Fruit fly (Drosophila melanogaster) whole organism, embryonic: ENCODE data around the gene CG13060.

Source experiments
- Aef1 ChIP-seq: fragments of 200-800 bp; sonication (Bioruptor generic); IDR thresholded peaks from 3 replicates; pipeline ENCODE4 v1.3.6; 2022; ENCODE audit warnings: missing biosample characterization, missing genetic modification characterization
- CG10431 ChIP-seq: fragments of 200-800 bp; sonication (Bioruptor generic); optimal IDR thresholded peaks from 3 replicates; lab custom pipeline; 2018; ENCODE audit warnings: missing biosample characterization, mild to moderate bottlenecking, missing genetic modification characterization
- CG13296 ChIP-seq: fragments of 200-800 bp; sonication (Bioruptor generic); optimal IDR thresholded peaks from 3 replicates; lab custom pipeline; 2018; ENCODE audit warnings: missing biosample characterization, mild to moderate bottlenecking, missing genetic modification characterization
- CG14050 ChIP-seq: fragments of 200-800 bp; sonication (Bioruptor generic); IDR thresholded peaks from 3 replicates; pipeline ENCODE4 v1.3.6; 2022; ENCODE audit warnings: missing biosample characterization, missing genetic modification characterization
- CG14441 ChIP-seq: fragments of 200-800 bp; sonication (Bioruptor generic); IDR thresholded peaks from 2 replicates; pipeline ENCODE4 v1.3.6; 2022; ENCODE audit warnings: missing biosample characterization, missing genetic modification characterization
- CG1647 ChIP-seq: fragments of 200-800 bp; sonication (Bioruptor generic); optimal IDR thresholded peaks from 3 replicates; lab custom pipeline; 2016; ENCODE audit warnings: missing biosample characterization, missing genetic modification characterization
- CG17912 ChIP-seq: fragments of 200-800 bp; sonication (Bioruptor generic); optimal IDR thresholded peaks from 2 replicates; lab custom pipeline; 2018; ENCODE audit warnings: missing biosample characterization, mild to moderate bottlenecking, missing genetic modification characterization
- CG18011 ChIP-seq: fragments of 200-800 bp; sonication (Bioruptor generic); optimal IDR thresholded peaks from 2 replicates; lab custom pipeline; 2017; ENCODE audit warnings: missing biosample characterization, missing genetic modification characterization, mild to moderate bottlenecking, moderate library complexity, missing genotype
- CG31365 ChIP-seq: fragments of 200-800 bp; sonication (Bioruptor generic); optimal IDR thresholded peaks from 2 replicates; lab custom pipeline; 2018; ENCODE audit warnings: missing biosample characterization, mild to moderate bottlenecking, missing genetic modification characterization
- CG4404 ChIP-seq: fragments of 200-800 bp; sonication (Bioruptor generic); IDR thresholded peaks from 2 replicates; pipeline ENCODE4 v1.3.6; 2022; ENCODE audit warnings: missing biosample characterization, missing genetic modification characterization
- CG4854 ChIP-seq: fragments of 200-800 bp; sonication (Bioruptor generic); optimal IDR thresholded peaks from 2 replicates; lab custom pipeline; 2016; ENCODE audit warnings: missing biosample characterization, missing genetic modification characterization, inconsistent platforms
- CG6272 ChIP-seq: fragments of 200-800 bp; sonication (Bioruptor generic); IDR thresholded peaks from 2 replicates; pipeline ENCODE4 v1.3.6; 2022; ENCODE audit warnings: missing biosample characterization, missing genetic modification characterization
- CG6654 ChIP-seq: fragments of 200-800 bp; sonication (Bioruptor generic); optimal IDR thresholded peaks from 2 replicates; lab custom pipeline; 2017; ENCODE audit warnings: missing biosample characterization, mild to moderate bottlenecking, missing genetic modification characterization
- CG6791 ChIP-seq: fragments of 200-800 bp; sonication (Bioruptor generic); IDR thresholded peaks from 3 replicates; pipeline ENCODE4 v1.3.6; 2022; ENCODE audit warnings: missing biosample characterization, missing genetic modification characterization; ENCODE audit not compliant: partially characterized antibody
- CG7987 ChIP-seq: fragments of 200-800 bp; sonication (Bioruptor generic); optimal IDR thresholded peaks from 2 replicates; lab custom pipeline; 2018; ENCODE audit warnings: missing biosample characterization, mild to moderate bottlenecking, missing genetic modification characterization, moderate library complexity
- CG8388 ChIP-seq: fragments of 200-800 bp; sonication (Bioruptor generic); optimal IDR thresholded peaks from 2 replicates; lab custom pipeline; 2019; ENCODE audit warnings: missing biosample characterization, mild to moderate bottlenecking, missing genetic modification characterization, moderate library complexity
- CTCF ChIP-seq: fragments of 200-800 bp; sonication (Bioruptor generic); optimal IDR thresholded peaks from 2 replicates; lab custom pipeline; 2017; ENCODE audit warnings: missing biosample characterization, mild to moderate bottlenecking, missing genetic modification characterization, moderate library complexity
- D19B ChIP-seq: fragments of 200-800 bp; sonication (Bioruptor generic); optimal IDR thresholded peaks from 2 replicates; lab custom pipeline; 2017; ENCODE audit warnings: missing biosample characterization, mild to moderate bottlenecking, missing genetic modification characterization
- Dip2 ChIP-seq: fragments of 200-800 bp; sonication (Bioruptor generic); IDR thresholded peaks from 2 replicates; pipeline ENCODE4 v1.3.6; 2022; ENCODE audit warnings: missing biosample characterization, missing genetic modification characterization
- E2f2 ChIP-seq: fragments of 200-800 bp; sonication (Bioruptor generic); IDR thresholded peaks from 2 replicates; pipeline ENCODE4 v1.3.6; 2022; ENCODE audit warnings: missing biosample characterization, missing genetic modification characterization
- Fer2 ChIP-seq: fragments of 200-800 bp; sonication (Bioruptor generic); optimal IDR thresholded peaks from 2 replicates; lab custom pipeline; 2018; ENCODE audit warnings: missing biosample characterization, mild to moderate bottlenecking, missing genetic modification characterization, moderate library complexity
- GATAe ChIP-seq: fragments of 200-800 bp; sonication (Bioruptor generic); conservative IDR thresholded peaks from 2 replicates; pipeline ENCODE4 v1.3.6; 2022; ENCODE audit warnings: missing biosample characterization, missing genetic modification characterization
- H2.0 ChIP-seq: fragments of 200-800 bp; sonication (Bioruptor generic); IDR thresholded peaks from 2 replicates; pipeline ENCODE4 v1.3.6; 2022; ENCODE audit warnings: missing biosample characterization, missing genetic modification characterization
- HLH4C ChIP-seq: fragments of 200-800 bp; sonication (Bioruptor generic); IDR thresholded peaks from 3 replicates; pipeline ENCODE4 v1.3.6; 2022; ENCODE audit warnings: missing biosample characterization, missing genetic modification characterization; ENCODE audit not compliant: partially characterized antibody
- HmgZ ChIP-seq: fragments of 200-800 bp; sonication (Bioruptor generic); optimal IDR thresholded peaks from 2 replicates; lab custom pipeline; 2018; ENCODE audit warnings: missing biosample characterization, mild to moderate bottlenecking, missing genetic modification characterization
- Lhr ChIP-seq: fragments of 200-800 bp; sonication (Bioruptor generic); optimal IDR thresholded peaks from 3 replicates; lab custom pipeline; 2017; ENCODE audit warnings: mild to moderate bottlenecking, missing biosample characterization, missing genetic modification reagents, missing genetic modification characterization
- MTF-1 ChIP-seq: fragments of 200-800 bp; sonication (Bioruptor generic); optimal IDR thresholded peaks from 2 replicates; lab custom pipeline; 2018; ENCODE audit warnings: missing biosample characterization, mild to moderate bottlenecking, missing genetic modification characterization, borderline replicate concordance
- Poxn ChIP-seq: fragments of 200-800 bp; sonication (Bioruptor generic); IDR thresholded peaks from 2 replicates; pipeline ENCODE4 v1.3.6; 2022; ENCODE audit warnings: missing biosample characterization, missing genetic modification characterization
- Ptx1 ChIP-seq: fragments of 200-800 bp; sonication (Bioruptor generic); IDR thresholded peaks from 2 replicates; pipeline ENCODE4 v1.3.6; 2022; ENCODE audit warnings: missing biosample characterization, missing genetic modification characterization
- Rfx ChIP-seq: fragments of 200-800 bp; sonication (Bioruptor generic); IDR thresholded peaks from 2 replicates; pipeline ENCODE4 v1.3.6; 2022; ENCODE audit warnings: missing biosample characterization, missing genetic modification characterization
- Rx ChIP-seq: fragments of 200-800 bp; sonication (Bioruptor generic); IDR thresholded peaks from 2 replicates; pipeline ENCODE4 v1.3.6; 2022; ENCODE audit warnings: missing biosample characterization, missing genetic modification characterization
- Taf1 ChIP-seq: fragments of 200-800 bp; sonication (Bioruptor generic); IDR thresholded peaks from 2 replicates; pipeline ENCODE4 v1.3.6; 2022; ENCODE audit warnings: missing biosample characterization, missing genetic modification characterization
- Usf ChIP-seq: fragments of 200-800 bp; sonication (Bioruptor generic); optimal IDR thresholded peaks from 2 replicates; lab custom pipeline; 2017; ENCODE audit warnings: missing genotype, missing biosample characterization, missing genetic modification characterization
- btn ChIP-seq: fragments of 200-800 bp; sonication (Bioruptor generic); optimal IDR thresholded peaks from 2 replicates; lab custom pipeline; 2016; ENCODE audit warnings: missing biosample characterization, missing genetic modification characterization
- cato ChIP-seq: fragments of 200-800 bp; sonication (Bioruptor generic); optimal IDR thresholded peaks from 2 replicates; lab custom pipeline; 2016; ENCODE audit warnings: missing biosample characterization, missing genetic modification characterization, borderline replicate concordance
- cg ChIP-seq: fragments of 200-800 bp; sonication (Bioruptor generic); optimal IDR thresholded peaks from 3 replicates; lab custom pipeline; 2019; ENCODE audit warnings: missing biosample characterization, mild to moderate bottlenecking, missing genetic modification characterization, moderate library complexity
- chif ChIP-seq, 2 experiments: fragments of 200-800 bp; sonication (Bioruptor generic); optimal IDR thresholded peaks; 3 replicates each; lab custom pipeline; 2016; ENCODE audit warnings: missing biosample characterization in 2 of 2, missing genetic modification characterization in 2 of 2
- crol ChIP-seq: fragments of 200-800 bp; sonication (Bioruptor generic); IDR thresholded peaks from 2 replicates; pipeline ENCODE4 v1.3.6; 2022; ENCODE audit warnings: missing biosample characterization, missing genetic modification characterization
- crp ChIP-seq, 2 experiments: fragments of 200-800 bp; sonication (Bioruptor generic); optimal IDR thresholded peaks; 2 replicates in 1 of 2; 3 replicates in 1 of 2; lab custom pipeline; 2017; ENCODE audit warnings: missing biosample characterization in 2 of 2, missing genetic modification characterization in 2 of 2, mild to moderate bottlenecking in 1 of 2, moderate library complexity in 1 of 2
- fd96Cb ChIP-seq: fragments of 200-800 bp; sonication (Bioruptor generic); optimal IDR thresholded peaks from 2 replicates; lab custom pipeline; 2018; ENCODE audit warnings: missing biosample characterization, mild to moderate bottlenecking, missing genetic modification characterization, moderate library complexity
- gro ChIP-seq: fragments of 200-800 bp; sonication (Bioruptor generic); optimal IDR thresholded peaks from 2 replicates; lab custom pipeline; 2016; ENCODE audit warnings: missing biosample characterization, missing genetic modification characterization
- gsb-n ChIP-seq: fragments of 200-800 bp; sonication (Bioruptor generic); optimal IDR thresholded peaks from 3 replicates; lab custom pipeline; 2018; ENCODE audit warnings: missing biosample characterization, mild to moderate bottlenecking, missing genetic modification characterization
- hbn ChIP-seq: fragments of 200-800 bp; sonication (Bioruptor generic); IDR thresholded peaks from 2 replicates; pipeline ENCODE4 v1.3.6; 2022; ENCODE audit warnings: missing biosample characterization, missing genetic modification characterization; ENCODE audit not compliant: partially characterized antibody
- knrl ChIP-seq: fragments of 200-800 bp; sonication (Bioruptor generic); IDR thresholded peaks from 3 replicates; pipeline ENCODE4 v1.3.6; 2022; ENCODE audit warnings: missing biosample characterization, missing genetic modification characterization; ENCODE audit not compliant: partially characterized antibody
- otp ChIP-seq: fragments of 200-800 bp; sonication (Bioruptor generic); IDR thresholded peaks from 3 replicates; pipeline ENCODE4, ENCODE4 v1.3.6; 2022; ENCODE audit warnings: missing biosample characterization, missing genetic modification characterization
- pho ChIP-seq: fragments of 200-800 bp; sonication (Bioruptor generic); optimal IDR thresholded peaks from 2 replicates; lab custom pipeline; 2016; ENCODE audit warnings: missing biosample characterization, missing genetic modification characterization
- pzg ChIP-seq: fragments of 200-800 bp; sonication (Bioruptor generic); optimal IDR thresholded peaks from 3 replicates; lab custom pipeline; 2018; ENCODE audit warnings: missing biosample characterization, mild to moderate bottlenecking, missing genetic modification characterization, moderate library complexity
- sr ChIP-seq: fragments of 200-800 bp; sonication (Bioruptor generic); IDR thresholded peaks from 3 replicates; pipeline ENCODE4 v1.3.6; 2022; ENCODE audit warnings: missing biosample characterization, missing genetic modification characterization
- tgo ChIP-seq: fragments of 200-800 bp; sonication (Bioruptor generic); IDR thresholded peaks from 3 replicates; pipeline ENCODE4 v1.3.6; 2022; ENCODE audit warnings: missing biosample characterization, missing genetic modification characterization
- vfl ChIP-seq: fragments of 200-800 bp; sonication (Bioruptor generic); optimal IDR thresholded peaks from 2 replicates; lab custom pipeline; 2016; ENCODE audit warnings: missing biosample characterization, missing genetic modification characterization

The CG13060 gene

DNA sequence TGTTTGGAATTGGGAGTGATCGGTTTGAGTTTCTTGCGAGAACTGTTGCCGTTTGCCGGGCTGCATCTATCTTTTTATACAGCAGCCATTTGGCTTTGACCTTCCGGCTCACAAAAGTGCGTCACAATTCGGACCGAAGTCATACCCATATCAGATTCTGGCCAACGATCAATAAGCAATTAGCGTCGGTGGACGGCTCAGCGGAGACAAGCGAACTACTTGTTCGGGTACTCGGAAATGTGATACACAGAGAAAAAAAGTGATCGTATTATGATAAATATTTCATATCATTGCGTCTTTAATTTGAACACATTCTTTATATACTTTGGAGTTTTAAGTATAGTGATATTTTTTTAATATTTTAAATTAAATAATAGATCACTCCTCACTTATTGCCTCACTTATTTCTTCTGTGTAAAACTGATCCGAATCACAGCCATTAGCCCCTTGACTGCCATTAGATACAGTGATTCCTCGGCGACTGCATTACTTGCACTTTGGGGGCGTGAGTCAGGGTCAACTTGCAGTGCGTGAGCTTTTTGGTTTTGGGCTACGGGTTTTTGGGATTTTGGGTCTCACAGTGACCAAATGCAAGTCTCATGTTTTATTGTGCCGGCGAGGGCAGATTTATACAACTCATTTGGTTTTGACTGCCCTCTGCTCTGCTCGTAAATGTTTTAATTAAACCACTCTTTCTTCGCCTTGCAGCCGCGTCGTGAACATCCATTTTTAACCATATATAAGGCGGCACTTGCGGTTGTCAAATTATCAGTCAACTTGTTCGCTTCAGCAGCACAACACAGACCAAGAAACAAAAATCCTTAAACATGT, 13.6 kb upstream of the CG13060 start, which contains the start of the genes CG13043 and CG13063 (continued):
- TF ChIP-seq CG13296 (GFP tag; lab: Kevin White, UChicago): no peak
- no peak for TF ChIP-seq GATAe (GFP tag; lab: Robert Waterston, UW)
- TF ChIP-seq cg (GFP tag; lab: Kevin White, UChicago): no peak
- no peak for TF ChIP-seq pzg (GFP tag; lab: Kevin White, UChicago)
- no peak for TF ChIP-seq vfl (GFP tag; lab: Kevin White, UChicago)
- no peak for TF ChIP-seq hbn (GFP tag; lab: Robert Waterston, UW)
- TF ChIP-seq CTCF (GFP tag; lab: Kevin White, UChicago): no peak
- no peak for TF ChIP-seq CG14050 (GFP tag; lab: Robert Waterston, UW)
- TF ChIP-seq CG7987 (GFP tag; lab: Kevin White, UChicago): no peak
- TF ChIP-seq D19B (GFP tag; lab: Kevin White, UChicago): no peak
- no peak for TF ChIP-seq crol (GFP tag; lab: Robert Waterston, UW)
- no peak for TF ChIP-seq CG10431 (GFP tag; lab: Kevin White, UChicago)
- TF ChIP-seq Aef1 (GFP tag; lab: Robert Waterston, UW): no peak
- TF ChIP-seq Fer2 (tag; lab: Kevin White, UChicago): no peak
- TF ChIP-seq CG6272 (GFP tag; lab: Robert Waterston, UW): no peak
- no peak for TF ChIP-seq CG1647 (GFP tag; lab: Kevin White, UChicago)
- TF ChIP-seq HmgZ (tag; lab: Kevin White, UChicago): no peak
- TF ChIP-seq chif (GFP tag; optimal IDR thresholded peaks at IDR 0.05; lab: Kevin White, UChicago): no peak
- TF ChIP-seq H2.0: 0 out of 2 replicates have a peak, but pooled peaks have one; percentile 17
- peak; percentile 35; the same call in 1 of the 2 replicates for TF ChIP-seq Ptx1 (GFP tag; lab: Robert Waterston, UW)
- no peak for TF ChIP-seq Lhr (GFP tag; lab: Kevin White, UChicago)
- TF ChIP-seq CG17912 (GFP tag; lab: Kevin White, UChicago): no peak
- TF ChIP-seq CG8388 (GFP tag; lab: Kevin White, UChicago): no peak
- no peak for TF ChIP-seq Rfx
- no peak for TF ChIP-seq MTF-1 (GFP tag; lab: Kevin White, UChicago)
- TF ChIP-seq Rx: no peak
- TF ChIP-seq pho: no peak
- no peak for TF ChIP-seq gro (GFP tag; lab: Kevin White, UChicago)
- TF ChIP-seq crp (GFP tag; optimal IDR thresholded peaks at IDR 0.05; lab: Kevin White, UChicago): no peak
- no peak for TF ChIP-seq Usf (GFP tag; lab: Kevin White, UChicago)
- TF ChIP-seq Dip2: no peak
- TF ChIP-seq Taf1: no peak
- TF ChIP-seq CG31365: no peak
- TF ChIP-seq Poxn (GFP tag; lab: Robert Waterston, UW): no peak
- TF ChIP-seq fd96Cb (tag; lab: Kevin White, UChicago): no peak
- no peak for TF ChIP-seq btn (GFP tag; lab: Kevin White, UChicago)
- no peak for TF ChIP-seq otp (GFP tag; lab: Robert Waterston, UW)
- no peak for TF ChIP-seq CG6791
- TF ChIP-seq cato (GFP tag; lab: Kevin White, UChicago): no peak
- TF ChIP-seq sr (GFP tag; lab: Robert Waterston, UW): no peak
- no peak for TF ChIP-seq tgo (GFP tag; lab: Robert Waterston, UW)
- no peak for TF ChIP-seq CG4854 (GFP tag; lab: Kevin White, UChicago)
- TF ChIP-seq CG6654: no peak
- TF ChIP-seq HLH4C: no peak
- TF ChIP-seq E2f2 (GFP tag; lab: Robert Waterston, UW): no peak
- 0 out of 2 replicates have a peak, but pooled peaks have one; percentile 27 for TF ChIP-seq CG14441 (GFP tag; lab: Robert Waterston, UW)
- peak; percentile 58 for TF ChIP-seq gsb-n
- TF ChIP-seq CG18011 (GFP tag; lab: Kevin White, UChicago): no peak
- no peak for TF ChIP-seq knrl
- TF ChIP-seq CG4404: no peak
